Worm (Caenorhabditis elegans): ENCODE results near the gene acbp-5.

acbp-5 gene

DNA sequence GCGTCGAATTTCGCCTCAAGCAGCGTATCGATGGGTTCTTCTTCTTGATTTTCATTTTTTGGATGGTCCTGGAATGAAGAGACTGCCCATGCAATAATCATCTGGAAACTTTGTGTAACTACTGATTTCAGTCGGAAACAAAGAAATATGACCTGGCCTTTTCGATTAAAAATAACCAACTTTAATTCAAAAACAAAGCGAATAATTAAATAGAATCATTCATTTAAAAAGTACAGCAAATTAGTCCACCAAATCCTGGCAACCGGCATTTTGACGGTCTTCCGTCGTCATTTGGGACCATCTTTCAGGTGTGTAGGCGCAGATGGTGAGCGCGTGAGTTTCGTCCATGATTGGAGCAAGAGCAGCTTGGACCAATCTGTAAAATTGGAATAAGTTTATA, at the start of gene acbp-5:
Gene acbp-5, minus strand, starts transcription at position 101 of the 400 bp plus-strand sequence.
- TF ChIP-seq flt-1 (GFP tag; IDR thresholded peaks at IDR 0.05): no peak
- no peak for TF ChIP-seq T22C8.4 (GFP tag; IDR thresholded peaks at IDR 0.05)
- no peak for TF ChIP-seq klf-2 (GFP tag; conservative IDR thresholded peaks at IDR 0.05)
- no peak for TF ChIP-seq ztf-23 (GFP tag; IDR thresholded peaks at IDR 0.05)
- no peak for TF ChIP-seq ref-1 (GFP tag; conservative IDR thresholded peaks at IDR 0.05)
- no peak for TF ChIP-seq med-1 (GFP tag; optimal IDR thresholded peaks at IDR 0.05; ENCODE audit: insufficient read depth)

DNA sequence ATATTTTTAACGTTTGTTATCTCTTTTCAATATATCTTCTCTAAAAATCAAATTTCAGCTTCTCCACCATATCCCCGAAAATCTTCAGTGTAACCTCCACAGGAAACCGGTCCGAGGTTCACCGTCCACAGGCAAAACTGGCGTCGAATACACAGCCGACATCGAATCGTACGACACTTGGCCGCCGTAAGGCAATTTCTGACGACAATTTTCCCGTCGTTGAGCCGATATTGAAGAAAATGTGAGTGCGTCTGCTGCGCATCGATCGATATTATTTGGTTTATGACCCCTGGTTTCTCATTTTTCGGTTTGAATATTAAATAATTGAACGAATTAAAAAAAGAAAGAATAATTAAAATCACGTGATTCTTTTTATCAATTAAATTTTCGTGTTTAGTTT, 45.7 kb upstream of the acbp-5 start, which contains the start of gene cul-2:
Gene cul-2, plus strand, starts transcription at position 59 of the 400 bp plus-strand sequence.
- TF ChIP-seq tab-1 (GFP tag; IDR thresholded peaks at IDR 0.05) (no peak), ztf-23 (GFP tag; IDR thresholded peaks at IDR 0.05) (no peak), klf-2 (GFP tag; conservative IDR thresholded peaks at IDR 0.05) (no peak), ref-1 (GFP tag; conservative IDR thresholded peaks at IDR 0.05) (no peak), ztf-29 (GFP tag; IDR thresholded peaks at IDR 0.05) (no peak), flt-1 (GFP tag; IDR thresholded peaks at IDR 0.05) (no peak), cog-1 (tag; optimal IDR thresholded peaks at IDR 0.05) (no peak), med-1 (GFP tag; optimal IDR thresholded peaks at IDR 0.05; ENCODE audit: insufficient read depth) (no peak), T22C8.4 (GFP tag; IDR thresholded peaks at IDR 0.05) (no peak)

DNA sequence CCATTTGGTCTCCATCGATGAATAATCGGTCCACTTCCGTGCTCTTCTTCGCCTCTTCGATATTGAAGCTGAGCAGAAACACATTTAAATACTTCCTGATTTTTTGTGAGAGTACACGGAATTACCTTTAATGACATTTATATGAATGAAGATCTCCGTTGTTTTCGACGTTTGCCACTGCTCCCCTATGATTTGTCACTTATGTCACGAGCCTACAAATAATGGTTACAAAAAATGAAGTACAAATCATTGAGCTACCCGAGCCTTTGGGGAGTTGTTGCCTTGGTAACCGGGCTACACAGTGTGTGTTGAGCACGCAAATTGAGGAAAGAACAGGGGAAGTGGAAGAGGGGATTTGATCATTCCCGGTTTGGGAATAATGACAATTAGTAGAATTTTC, 44.8 kb upstream of the acbp-5 start, which contains the start of gene dyf-2:
Gene dyf-2, minus strand, starts transcription at position 137 of the 400 bp plus-strand sequence.
- no peak for TF ChIP-seq ztf-23 (GFP tag; IDR thresholded peaks at IDR 0.05)

DNA sequence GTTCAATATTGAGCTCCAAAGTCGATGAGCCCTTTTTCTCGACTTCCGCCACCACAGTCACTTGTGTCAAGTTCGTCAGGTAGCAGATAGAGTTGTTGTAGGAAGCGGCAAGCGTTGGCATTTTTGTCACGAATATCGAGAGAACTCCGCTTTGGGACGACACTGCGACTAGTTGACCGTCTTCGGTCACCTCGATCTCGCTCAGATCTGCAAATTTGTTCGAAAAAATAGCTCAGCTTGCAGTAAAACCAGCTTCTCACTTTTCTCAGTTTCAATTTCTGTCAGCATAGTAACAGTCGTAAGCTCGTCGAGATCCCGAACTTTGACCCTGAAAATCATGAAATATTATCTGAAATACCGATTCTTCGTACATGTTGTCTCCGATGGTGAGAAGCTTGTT, 42.7 kb upstream of the acbp-5 start:
- TF ChIP-seq T22C8.4 (GFP tag; IDR thresholded peaks at IDR 0.05): no peak
- TF ChIP-seq med-1 (GFP tag; optimal IDR thresholded peaks at IDR 0.05; ENCODE audit: insufficient read depth): no peak
- TF ChIP-seq ztf-29 (GFP tag; IDR thresholded peaks at IDR 0.05): no peak
- no peak for TF ChIP-seq klf-2 (GFP tag; conservative IDR thresholded peaks at IDR 0.05)
- no peak for TF ChIP-seq flt-1 (GFP tag; IDR thresholded peaks at IDR 0.05)
- TF ChIP-seq tab-1 (GFP tag; IDR thresholded peaks at IDR 0.05): no peak
- TF ChIP-seq cog-1 (tag; optimal IDR thresholded peaks at IDR 0.05): no peak
- TF ChIP-seq ztf-23 (GFP tag; IDR thresholded peaks at IDR 0.05): no peak
- no peak for TF ChIP-seq ref-1 (GFP tag; conservative IDR thresholded peaks at IDR 0.05)

DNA sequence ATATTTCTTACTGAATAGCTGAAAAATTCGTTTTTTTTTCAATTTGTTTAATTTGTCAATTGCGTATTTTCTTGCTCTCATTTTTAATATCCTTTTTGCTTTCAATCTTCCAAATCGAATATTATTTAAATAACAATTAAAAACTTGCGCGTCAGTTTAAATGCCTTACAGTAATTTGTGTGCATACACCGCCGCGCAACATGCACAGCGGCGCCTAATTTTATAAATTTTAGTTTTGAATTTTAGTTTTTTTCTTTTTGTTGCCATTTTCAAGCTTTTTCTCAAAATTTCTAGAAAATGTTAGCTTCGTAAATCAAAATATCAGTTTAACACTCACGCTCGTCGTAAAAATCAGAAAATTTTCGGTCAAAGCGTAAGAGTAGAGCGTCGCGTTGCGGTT, 41.8 kb upstream of the acbp-5 start:
- TF ChIP-seq T22C8.4 (GFP tag; IDR thresholded peaks at IDR 0.05): no peak
- TF ChIP-seq klf-2 (GFP tag; conservative IDR thresholded peaks at IDR 0.05): no peak
- no peak for TF ChIP-seq ztf-29 (GFP tag; IDR thresholded peaks at IDR 0.05)
- no peak for TF ChIP-seq med-1 (GFP tag; optimal IDR thresholded peaks at IDR 0.05; ENCODE audit: insufficient read depth)
- no peak for TF ChIP-seq tab-1 (GFP tag; IDR thresholded peaks at IDR 0.05)
- TF ChIP-seq cog-1 (tag; optimal IDR thresholded peaks at IDR 0.05): no peak
- no peak for TF ChIP-seq flt-1 (GFP tag; IDR thresholded peaks at IDR 0.05)
- TF ChIP-seq ref-1 (GFP tag; conservative IDR thresholded peaks at IDR 0.05): no peak
- no peak for TF ChIP-seq ztf-23 (GFP tag; IDR thresholded peaks at IDR 0.05)

DNA sequence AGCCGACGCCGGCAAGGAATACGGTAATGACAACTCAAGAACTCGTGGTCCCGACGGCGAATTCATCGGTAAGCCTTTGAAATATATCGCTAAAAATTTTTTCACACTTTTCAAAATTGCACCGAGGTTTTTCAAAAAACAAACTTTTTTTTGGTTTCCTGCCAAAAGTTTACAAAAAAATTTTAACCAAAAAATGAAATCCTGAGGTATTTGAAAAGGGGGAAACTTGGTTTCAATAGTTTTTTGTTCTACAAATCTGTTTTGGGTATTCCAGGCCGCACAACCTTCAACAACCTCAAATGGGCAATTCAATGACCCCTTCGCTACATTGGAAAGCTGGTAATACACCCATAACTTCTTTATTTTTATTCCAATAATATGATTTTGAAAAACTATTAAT, 40.5 kb upstream of the acbp-5 start:
- TF ChIP-seq ztf-29 (GFP tag; IDR thresholded peaks at IDR 0.05) (no peak), ztf-23 (GFP tag; IDR thresholded peaks at IDR 0.05) (no peak), flt-1 (GFP tag; IDR thresholded peaks at IDR 0.05) (no peak), med-1 (GFP tag; optimal IDR thresholded peaks at IDR 0.05; ENCODE audit: insufficient read depth) (no peak), ref-1 (GFP tag; conservative IDR thresholded peaks at IDR 0.05) (no peak), T22C8.4 (GFP tag; IDR thresholded peaks at IDR 0.05) (no peak), klf-2 (GFP tag; conservative IDR thresholded peaks at IDR 0.05) (no peak), tab-1 (GFP tag; IDR thresholded peaks at IDR 0.05) (no peak), cog-1 (tag; optimal IDR thresholded peaks at IDR 0.05) (no peak)

DNA sequence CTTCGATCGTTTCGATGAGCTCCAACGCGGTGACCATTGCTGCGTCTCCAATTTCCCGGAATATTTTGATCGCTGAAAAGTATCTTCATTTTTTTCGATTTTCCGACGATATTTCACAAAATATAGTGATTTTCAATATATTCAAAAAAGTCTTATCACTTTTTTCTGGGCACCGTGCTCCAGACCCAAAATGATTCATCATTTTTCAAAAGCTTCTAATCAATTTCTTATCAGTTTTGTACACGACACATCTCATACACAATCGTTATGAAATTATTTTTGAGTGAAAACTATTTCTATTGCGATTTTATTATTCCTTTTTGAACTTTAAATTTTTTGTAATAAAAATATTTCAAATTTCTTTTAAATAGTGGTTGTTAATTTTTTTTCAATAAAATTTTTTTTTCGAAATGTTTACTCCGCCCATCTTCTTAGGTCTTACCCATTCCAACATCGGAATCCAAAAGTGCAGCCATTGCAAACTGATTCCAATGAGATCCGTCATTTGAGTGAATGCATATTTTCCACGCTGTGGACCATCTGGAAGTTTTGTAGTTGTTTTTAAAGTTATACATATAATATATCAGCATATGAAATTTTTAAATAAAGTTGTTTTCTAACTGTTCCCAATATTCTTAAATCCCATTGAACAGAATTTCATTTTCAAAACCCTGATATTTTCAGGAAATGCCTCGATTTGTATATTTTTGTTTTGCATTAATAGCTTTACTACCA, 37.4 kb upstream of the acbp-5 start, which contains the start of gene sid-2:
Gene sid-2, plus strand, starts transcription at position 685 of the 735 bp plus-strand sequence.
- TF ChIP-seq klf-2 (GFP tag; conservative IDR thresholded peaks at IDR 0.05) (no peak), tab-1 (GFP tag; IDR thresholded peaks at IDR 0.05) (no peak), ztf-29 (GFP tag; IDR thresholded peaks at IDR 0.05) (no peak), flt-1 (GFP tag; IDR thresholded peaks at IDR 0.05) (no peak), T22C8.4 (GFP tag; IDR thresholded peaks at IDR 0.05) (no peak), ref-1 (GFP tag; conservative IDR thresholded peaks at IDR 0.05) (no peak), med-1 (GFP tag; optimal IDR thresholded peaks at IDR 0.05; ENCODE audit: insufficient read depth) (no peak), ztf-23 (GFP tag; IDR thresholded peaks at IDR 0.05) (no peak), cog-1 (tag; optimal IDR thresholded peaks at IDR 0.05) (no peak)

DNA sequence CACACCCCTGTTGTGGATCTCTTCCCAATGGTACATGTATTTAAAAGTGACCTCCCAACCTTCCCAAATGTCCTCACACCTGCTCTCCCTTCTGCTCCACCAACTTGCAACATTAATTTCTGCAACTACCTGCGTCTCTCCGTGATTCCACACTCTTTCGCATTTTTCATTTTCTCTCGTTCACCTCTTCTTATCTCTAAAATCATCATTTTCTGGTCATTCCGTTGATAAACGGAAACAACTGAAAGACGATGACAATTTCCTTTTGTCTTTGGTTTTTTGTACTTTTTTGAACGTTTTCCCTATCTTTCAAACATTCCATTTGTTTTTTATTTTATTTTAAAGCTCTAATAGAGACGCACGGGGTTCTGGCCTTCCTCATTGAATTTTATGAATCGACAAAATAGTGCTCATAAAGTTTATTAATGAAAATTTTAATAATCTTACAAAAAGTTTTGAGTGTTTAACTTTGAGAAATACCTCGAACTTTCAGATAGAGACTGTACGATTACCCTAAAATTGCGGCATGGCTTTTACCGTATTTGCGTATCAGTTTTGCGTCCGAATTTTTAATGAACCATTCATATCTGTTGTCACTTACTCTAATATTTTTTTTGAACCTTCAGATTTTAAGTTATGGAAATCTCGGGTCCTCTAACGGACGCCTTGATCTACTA, 31.3 kb upstream of the acbp-5 start, which contains the start of gene aqp-11:
Gene aqp-11, plus strand, starts transcription at position 627 of the 677 bp plus-strand sequence.
- TF ChIP-seq flt-1 (GFP tag; IDR thresholded peaks at IDR 0.05) (no peak), cog-1 (tag; optimal IDR thresholded peaks at IDR 0.05) (no peak), T22C8.4 (GFP tag; IDR thresholded peaks at IDR 0.05) (no peak)

DNA sequence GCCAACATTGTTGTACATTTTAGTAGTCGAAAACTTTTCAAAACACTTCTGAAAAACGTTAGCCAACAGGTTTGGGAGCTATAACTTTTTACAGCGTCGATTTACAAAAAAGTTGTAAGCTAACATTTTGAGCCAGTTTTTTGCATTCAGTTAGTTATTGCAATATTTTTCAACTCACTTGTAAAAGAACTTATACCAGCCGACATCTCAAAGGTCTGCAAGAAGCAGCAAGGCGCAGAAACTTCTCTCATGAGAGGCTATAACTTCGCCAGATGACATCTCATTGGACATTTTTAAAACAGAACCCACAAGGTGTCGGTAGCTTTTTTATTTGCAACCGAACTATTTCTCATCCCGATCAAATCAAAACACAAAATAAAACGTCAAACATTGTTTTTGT, 28.0 kb upstream of the acbp-5 start:
- TF ChIP-seq cog-1 (tag; optimal IDR thresholded peaks at IDR 0.05): no peak
- TF ChIP-seq T22C8.4 (GFP tag; IDR thresholded peaks at IDR 0.05): no peak
- no peak for TF ChIP-seq med-1 (GFP tag; optimal IDR thresholded peaks at IDR 0.05; ENCODE audit: insufficient read depth)
- TF ChIP-seq klf-2 (GFP tag; conservative IDR thresholded peaks at IDR 0.05): no peak
- TF ChIP-seq ztf-23 (GFP tag; IDR thresholded peaks at IDR 0.05): no peak
- TF ChIP-seq ztf-29 (GFP tag; IDR thresholded peaks at IDR 0.05): no peak
- TF ChIP-seq tab-1 (GFP tag; IDR thresholded peaks at IDR 0.05): no peak
- TF ChIP-seq ref-1 (GFP tag; conservative IDR thresholded peaks at IDR 0.05): no peak
- no peak for TF ChIP-seq flt-1 (GFP tag; IDR thresholded peaks at IDR 0.05)
